Fruit fly (Drosophila melanogaster) Kc167 (cell line): ENCODE data around the gene CG7707.

ENCODE experiments used
- Myc ChIP-seq: fragments of >200 bp; optimal IDR thresholded peaks from 2 replicates; lab custom pipeline; 2017; ENCODE audit warnings: missing external identifiers
- Sin3A ChIP-seq: fragments of >200 bp; optimal IDR thresholded peaks from 2 replicates; lab custom pipeline; 2018; ENCODE audit warnings: missing external identifiers
- h ChIP-seq: fragments of >200 bp; optimal IDR thresholded peaks from 3 replicates; lab custom pipeline; 2018; ENCODE audit warnings: missing external identifiers
- insv ChIP-seq: fragments of >200 bp; optimal IDR thresholded peaks from 3 replicates; lab custom pipeline; 2018; ENCODE audit warnings: missing external identifiers
- psq ChIP-seq: fragments of >200 bp; optimal IDR thresholded peaks from 2 replicates; lab custom pipeline; 2017; ENCODE audit warnings: missing external identifiers
- ttk ChIP-seq: sonication (Bioruptor generic); optimal IDR thresholded peaks from 2 replicates; lab custom pipeline; 2017; ENCODE audit warnings: missing external identifiers

The CG7707 gene

dm6 chr3L:17243136-17243535 lies at the start of gene CG7707:
Gene CG7707, plus strand, starts transcription at chr3L:17243436.
- TF ChIP-seq h (lab: Kevin White, UChicago) (no peak), ttk (no peak), insv (no peak), Myc (lab: Kevin White, UChicago) (no peak), psq (lab: Kevin White, UChicago) (no peak), Sin3A (lab: Kevin White, UChicago) (no peak)

dm6 chr3L:17208601-17209000 lies 34.6 kb upstream of the CG7707 start:
- TF ChIP-seq insv (no peak), h (lab: Kevin White, UChicago) (no peak), ttk (no peak), Sin3A (lab: Kevin White, UChicago) (no peak), psq (lab: Kevin White, UChicago) (no peak), Myc (lab: Kevin White, UChicago) (no peak)

DNA sequence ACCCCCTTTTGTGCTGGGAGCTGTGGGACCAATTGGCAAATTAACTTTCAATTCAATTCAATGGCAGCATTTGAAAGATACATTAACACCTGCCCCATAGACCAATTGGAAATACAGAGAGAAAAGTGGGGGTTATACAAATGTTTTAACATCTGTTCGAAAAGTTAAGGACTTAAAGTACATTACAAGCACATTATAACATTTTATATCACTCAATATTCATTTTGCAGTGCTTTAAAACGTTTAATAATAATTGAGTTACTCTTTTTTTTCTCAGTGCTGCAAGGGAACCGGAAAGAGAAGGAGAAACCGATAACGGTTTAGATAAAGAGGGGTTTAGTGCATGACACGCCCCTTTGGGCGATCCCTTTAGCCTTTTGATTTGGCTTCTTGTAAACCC lies 33.8 kb upstream of the CG7707 start:
- TF ChIP-seq ttk (no peak), psq (lab: Kevin White, UChicago) (no peak), insv (no peak), Myc (lab: Kevin White, UChicago) (no peak), Sin3A (lab: Kevin White, UChicago) (no peak), h (lab: Kevin White, UChicago) (no peak)

DNA sequence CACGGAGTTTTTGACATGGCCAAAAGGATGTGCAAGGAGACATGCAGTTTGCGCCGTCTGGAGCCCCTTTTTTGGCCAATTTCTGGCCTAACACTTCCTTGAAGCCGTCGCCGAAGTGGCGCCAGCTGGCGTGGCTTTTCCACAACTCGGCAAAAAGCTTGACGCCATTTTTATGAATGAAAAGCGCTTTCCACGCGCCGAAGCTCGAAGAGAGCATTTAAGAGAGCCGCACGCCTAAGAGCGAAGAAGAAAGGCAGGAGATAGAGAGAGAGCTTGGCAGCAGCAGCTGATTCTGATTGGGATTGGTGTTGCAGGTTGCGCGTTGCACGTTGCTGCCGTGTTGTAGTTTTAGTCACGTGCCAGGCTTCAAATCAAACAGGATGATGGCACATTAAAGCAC lies 31.7 kb upstream of the CG7707 start:
- TF ChIP-seq Sin3A (lab: Kevin White, UChicago) (no peak), psq (lab: Kevin White, UChicago) (no peak), insv (no peak), ttk (no peak), Myc (lab: Kevin White, UChicago) (no peak), h (lab: Kevin White, UChicago) (no peak)

- TF ChIP-seq h (lab: Kevin White, UChicago) (no peak), Myc (lab: Kevin White, UChicago) (no peak), Sin3A (lab: Kevin White, UChicago) (no peak), ttk (no peak), insv (no peak), psq (lab: Kevin White, UChicago) (no peak)
Observed at dm6 chr3L:17216263-17216662, 27.0 kb upstream of the CG7707 start.

DNA sequence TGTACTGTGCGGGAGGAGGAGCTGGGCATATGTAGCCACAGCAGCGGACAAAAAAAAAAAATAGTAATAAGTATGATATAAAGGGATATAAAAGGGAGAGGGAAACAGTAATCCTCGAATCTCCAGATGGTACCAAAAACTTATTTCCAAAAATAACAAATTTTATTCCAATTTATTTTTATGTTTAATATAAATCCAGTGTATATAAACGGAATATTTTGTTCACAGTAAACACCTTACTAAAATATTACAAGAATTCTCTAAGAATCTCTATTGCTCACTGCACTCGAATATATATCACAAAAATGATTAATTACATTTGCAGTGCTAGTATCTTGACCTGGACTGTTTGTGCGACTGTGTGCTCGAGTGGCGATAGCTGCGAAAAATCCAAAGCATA lies 23.9 kb upstream of the CG7707 start:
- TF ChIP-seq Myc (lab: Kevin White, UChicago) (no peak), ttk (no peak), psq (lab: Kevin White, UChicago) (no peak), Sin3A (lab: Kevin White, UChicago) (no peak), insv (no peak), h (lab: Kevin White, UChicago) (no peak)

- no peak for TF ChIP-seq insv
Observed at dm6 chr3L:17226330-17226729, 16.9 kb upstream of the CG7707 start.

dm6 chr3L:17237003-17237402 lies 6.2 kb upstream of the CG7707 start:
- TF ChIP-seq Sin3A (lab: Kevin White, UChicago) (no peak), insv (no peak), ttk (no peak), Myc (lab: Kevin White, UChicago) (no peak), psq (lab: Kevin White, UChicago) (no peak), h (lab: Kevin White, UChicago) (no peak)

DNA sequence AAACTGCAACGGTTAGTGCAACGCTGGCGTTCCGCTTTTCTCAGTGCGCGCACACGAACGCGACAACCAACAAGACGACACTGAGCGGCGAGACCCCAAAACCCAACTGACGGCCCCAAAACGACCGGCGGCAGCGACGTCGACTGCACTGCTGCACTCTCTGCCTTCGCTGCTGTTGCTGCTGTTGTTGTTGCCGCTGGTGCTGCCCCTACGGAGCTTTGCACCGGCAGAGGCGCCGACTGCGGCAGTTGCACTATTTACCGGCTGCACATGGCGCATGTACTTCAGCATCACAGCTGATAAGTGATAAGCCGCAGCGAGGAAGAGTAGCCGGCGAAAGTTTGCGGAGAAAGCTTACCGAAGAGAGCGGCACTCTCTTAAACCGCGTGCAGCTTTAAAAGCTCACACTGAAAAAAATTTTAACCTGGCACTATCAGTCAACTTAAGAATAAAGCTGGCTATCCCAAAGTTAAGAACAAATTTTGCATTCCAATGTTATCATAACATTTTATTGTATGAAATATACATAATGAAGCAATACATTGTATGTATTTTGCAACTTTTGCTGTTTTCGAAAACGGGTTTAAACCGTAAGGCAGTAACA lies 5.0 kb upstream of the CG7707 start, which contains the start of gene Rbp6:
Gene Rbp6, minus strand, starts transcription at position 84 of the 604 bp plus-strand sequence.
- TF ChIP-seq psq (lab: Kevin White, UChicago) (no peak), Sin3A (lab: Kevin White, UChicago) (no peak), Myc (lab: Kevin White, UChicago) (no peak), ttk (no peak), insv (no peak), h (lab: Kevin White, UChicago) (no peak)

- no peak for TF ChIP-seq ttk
- TF ChIP-seq Sin3A (lab: Kevin White, UChicago): no peak
- no peak for TF ChIP-seq insv
- TF ChIP-seq psq (lab: Kevin White, UChicago): no peak
- TF ChIP-seq h (lab: Kevin White, UChicago): no peak
- no peak for TF ChIP-seq Myc (lab: Kevin White, UChicago)
Observed at dm6 chr3L:17242078-17242613, 1.1 kb upstream of the CG7707 start, which contains the start of gene Afg3l2. Gene Afg3l2, minus strand, starts transcription at chr3L:17242128.

DNA sequence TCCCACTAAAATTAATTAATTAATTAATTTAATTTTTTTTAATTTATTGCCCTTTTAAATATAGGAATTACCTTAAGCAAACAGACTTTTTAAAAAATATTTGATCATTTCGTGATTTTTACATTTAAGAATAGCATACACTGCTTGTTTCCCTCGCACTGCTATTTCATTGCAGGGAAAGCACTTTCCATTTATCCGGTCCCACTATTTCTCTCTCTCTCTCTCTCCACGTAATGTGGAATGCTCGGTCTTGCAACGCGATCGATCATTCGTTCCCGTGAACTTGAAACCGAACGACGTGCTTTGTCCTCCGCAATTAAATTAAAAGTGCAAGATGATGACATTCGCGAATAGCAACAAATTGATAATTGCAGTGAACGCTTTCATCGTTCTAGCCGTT lies 2.4 kb downstream of the CG7707 start:
- TF ChIP-seq h (lab: Kevin White, UChicago): no peak
- TF ChIP-seq insv: no peak
- no peak for TF ChIP-seq Sin3A (lab: Kevin White, UChicago)
- no peak for TF ChIP-seq Myc (lab: Kevin White, UChicago)
- TF ChIP-seq psq (lab: Kevin White, UChicago): no peak
- no peak for TF ChIP-seq ttk

dm6 chr3L:17253887-17254581 lies 10.8 kb downstream of the CG7707 start, which contains the start of gene CG6497:
Gene CG6497, minus strand, starts transcription at chr3L:17253937.
- no peak for TF ChIP-seq insv
- TF ChIP-seq Sin3A (lab: Kevin White, UChicago): no peak
- TF ChIP-seq Myc (lab: Kevin White, UChicago): no peak
- no peak for TF ChIP-seq psq (lab: Kevin White, UChicago)
- no peak for TF ChIP-seq h (lab: Kevin White, UChicago)
- TF ChIP-seq ttk: no peak
